Worm (Caenorhabditis elegans) whole organism, young adult: Measurements from ENCODE around the gene F59G1.4.
A peak's percentile ranks its signal among the peaks of the same experiment; 100 is the strongest.

Experiments
- D2030.7 ChIP-seq: fragments of 200-800 bp; sonication (Bioruptor generic); IDR thresholded peaks from 2 replicates; pipeline ENCODE4 v1.3.6; 2022; ENCODE audit warnings: missing genetic modification reagents, missing genetic modification characterization, missing compliant biosample characterization
- F22D6.2 ChIP-seq: sonication (generic microtip); optimal IDR thresholded peaks from 2 replicates; lab custom pipeline; 2016; ENCODE audit warnings: mild to moderate bottlenecking, missing genetic modification characterization, missing compliant biosample characterization
- F33H1.4 ChIP-seq: fragments of 200-800 bp; sonication (Bioruptor generic); IDR thresholded peaks from 2 replicates; pipeline ENCODE4 v1.3.6; 2022; ENCODE audit warnings: missing genetic modification reagents, missing genetic modification characterization, missing compliant biosample characterization
- F39B2.1 ChIP-seq: fragments of 200-800 bp; sonication (Bioruptor generic); IDR thresholded peaks from 2 replicates; pipeline ENCODE4 v1.3.6; 2022; ENCODE audit warnings: missing genetic modification reagents, missing genetic modification characterization, missing compliant biosample characterization
- F57A8.1 ChIP-seq: fragments of 200-800 bp; sonication (Bioruptor generic); optimal IDR thresholded peaks from 2 replicates; lab custom pipeline; 2018; ENCODE audit warnings: mild to moderate bottlenecking, missing genetic modification characterization, moderate library complexity, missing compliant biosample characterization
- K11D2.4 ChIP-seq: fragments of 200-800 bp; sonication (Bioruptor generic); IDR thresholded peaks from 2 replicates; pipeline ENCODE4 v1.3.6; 2022; ENCODE audit warnings: missing genetic modification reagents, missing genetic modification characterization, missing compliant biosample characterization
- T26A5.8 ChIP-seq: sonication (generic microtip); optimal IDR thresholded peaks from 2 replicates; lab custom pipeline; 2016; ENCODE audit warnings: missing genetic modification characterization, missing compliant biosample characterization
- aptf-3 ChIP-seq: fragments of 200-800 bp; sonication (Bioruptor generic); IDR thresholded peaks from 2 replicates; pipeline ENCODE4 v1.3.6; 2022; ENCODE audit warnings: missing genetic modification characterization, missing compliant biosample characterization
- atf-7 ChIP-seq: sonication (generic microtip); optimal IDR thresholded peaks from 2 replicates; lab custom pipeline; 2017; ENCODE audit warnings: mild to moderate bottlenecking, missing genetic modification characterization, missing compliant biosample characterization
- attf-5 ChIP-seq: fragments of 200-800 bp; sonication (Bioruptor generic); optimal IDR thresholded peaks from 2 replicates; lab custom pipeline; 2018; ENCODE audit warnings: mild to moderate bottlenecking, missing genetic modification characterization, missing compliant biosample characterization
- attf-6 ChIP-seq: fragments of 200-800 bp; sonication (Bioruptor generic); IDR thresholded peaks from 2 replicates; pipeline ENCODE4 v1.3.6; 2022; ENCODE audit warnings: missing genetic modification reagents, missing genetic modification characterization, missing compliant biosample characterization
- bed-1 ChIP-seq: fragments of 200-800 bp; sonication (Bioruptor generic); IDR thresholded peaks from 2 replicates; pipeline ENCODE4 v1.3.6; 2022; ENCODE audit warnings: missing genetic modification reagents, missing genetic modification characterization, missing compliant biosample characterization
- cebp-1 ChIP-seq, 2 experiments: fragments of 200-800 bp in 1 of 2; sonication (Bioruptor generic) in 1 of 2; sonication (generic microtip) in 1 of 2; IDR thresholded peaks in 1 of 2; optimal IDR thresholded peaks in 1 of 2; 2 replicates each; pipeline versions ENCODE4 v1.3.6 to Lab custom; 2017 to 2022; ENCODE audit warnings: missing compliant biosample characterization in 2 of 2, missing genetic modification characterization in 2 of 2, mild to moderate bottlenecking in 1 of 2, missing genetic modification reagents in 1 of 2, moderate library complexity in 1 of 2
- ceh-58 ChIP-seq: fragments of 200-800 bp; sonication (Bioruptor generic); IDR thresholded peaks from 2 replicates; pipeline ENCODE4 v1.3.6; 2022; ENCODE audit warnings: missing genetic modification characterization, missing compliant biosample characterization
- chd-7 ChIP-seq: sonication (generic microtip); optimal IDR thresholded peaks from 2 replicates; lab custom pipeline; 2016; ENCODE audit warnings: mild to moderate bottlenecking, missing genetic modification characterization, moderate library complexity, missing compliant biosample characterization
- dox-1 ChIP-seq: fragments of 200-800 bp; sonication (Bioruptor generic); IDR thresholded peaks from 2 replicates; pipeline ENCODE4 v1.3.6; 2022; ENCODE audit warnings: missing genetic modification reagents, missing genetic modification characterization, missing compliant biosample characterization
- ekl-4 ChIP-seq: fragments of 200-800 bp; sonication (Bioruptor generic); IDR thresholded peaks from 2 replicates; pipeline ENCODE4 v1.3.6; 2022; ENCODE audit warnings: missing genetic modification reagents, missing genetic modification characterization, missing compliant biosample characterization
- fkh-3 ChIP-seq: sonication (generic microtip); optimal IDR thresholded peaks from 2 replicates; lab custom pipeline; 2016; ENCODE audit warnings: mild to moderate bottlenecking, missing genetic modification characterization, missing compliant biosample characterization
- gei-17 ChIP-seq: fragments of 200-800 bp; sonication (Bioruptor generic); optimal IDR thresholded peaks from 2 replicates; lab custom pipeline; 2018; ENCODE audit warnings: mild to moderate bottlenecking, missing genetic modification characterization, missing compliant biosample characterization
- hrde-1 ChIP-seq: sonication (generic microtip); optimal IDR thresholded peaks from 2 replicates; lab custom pipeline; 2016; ENCODE audit warnings: missing genetic modification characterization, mild to moderate bottlenecking, missing compliant biosample characterization, moderate library complexity, missing genotype, missing genetic modification reagents, borderline replicate concordance
- lag-1 ChIP-seq: fragments of 200-800 bp; sonication (Bioruptor generic); IDR thresholded peaks from 2 replicates; pipeline ENCODE4 v1.3.6; 2022; ENCODE audit warnings: missing genetic modification reagents, missing genetic modification characterization, missing compliant biosample characterization
- let-607 ChIP-seq, 2 experiments: fragments of 200-800 bp in 1 of 2; sonication (Bioruptor generic) in 1 of 2; sonication (generic microtip) in 1 of 2; optimal IDR thresholded peaks; 2 replicates each; lab custom pipeline; 2016 to 2018; ENCODE audit warnings: mild to moderate bottlenecking in 2 of 2, missing compliant biosample characterization in 2 of 2, missing genetic modification characterization in 2 of 2, moderate library complexity in 2 of 2, missing genotype in 1 of 2
- lin-54 ChIP-seq: fragments of 200-800 bp; sonication (Bioruptor generic); optimal IDR thresholded peaks from 2 replicates; lab custom pipeline; 2018; ENCODE audit warnings: mild to moderate bottlenecking, missing genetic modification characterization, missing compliant biosample characterization
- lir-1 ChIP-seq: fragments of 200-800 bp; sonication (Bioruptor generic); conservative IDR thresholded peaks from 2 replicates; pipeline ENCODE4 v1.3.6; 2022; ENCODE audit warnings: missing genetic modification reagents, missing genetic modification characterization, missing compliant biosample characterization
- madf-6 ChIP-seq: fragments of 200-800 bp; sonication (Bioruptor generic); IDR thresholded peaks from 2 replicates; pipeline ENCODE4 v1.3.6; 2022; ENCODE audit warnings: missing genetic modification reagents, missing genetic modification characterization, missing compliant biosample characterization
- nhr-120 ChIP-seq: fragments of 200-800 bp; sonication (Bioruptor generic); IDR thresholded peaks from 2 replicates; pipeline ENCODE4 v1.3.6; 2022; ENCODE audit warnings: missing genetic modification characterization, missing compliant biosample characterization
- nhr-80 ChIP-seq: sonication (generic microtip); optimal IDR thresholded peaks from 2 replicates; lab custom pipeline; 2016; ENCODE audit warnings: missing genetic modification characterization, missing compliant biosample characterization
- pbrm-1 ChIP-seq: fragments of 200-800 bp; sonication (Bioruptor generic); IDR thresholded peaks from 2 replicates; pipeline ENCODE4 v1.3.6; 2022; ENCODE audit warnings: missing genetic modification reagents, missing genetic modification characterization, missing compliant biosample characterization
- sdz-38 ChIP-seq: sonication (generic microtip); optimal IDR thresholded peaks from 2 replicates; lab custom pipeline; 2016; ENCODE audit warnings: missing genotype, missing genetic modification characterization, missing compliant biosample characterization
- sea-2 ChIP-seq: fragments of 200-800 bp; sonication (Bioruptor generic); IDR thresholded peaks from 2 replicates; pipeline ENCODE4 v1.3.6; 2022; ENCODE audit warnings: missing genetic modification characterization, missing compliant biosample characterization
- snpc-3.4 ChIP-seq: sonication (generic microtip); optimal IDR thresholded peaks from 2 replicates; lab custom pipeline; 2017; ENCODE audit warnings: missing genetic modification characterization, mild to moderate bottlenecking, missing compliant biosample characterization, antibody characterized with exemption, moderate library complexity, missing genotype, missing genetic modification reagents
- unc-62 ChIP-seq: fragments of 150-350 bp; optimal IDR thresholded peaks from 2 replicates; lab custom pipeline; 2014; ENCODE audit warnings: missing biosample characterization, missing genetic modification reagents, missing genetic modification characterization
- xnd-1 ChIP-seq: sonication (generic microtip); optimal IDR thresholded peaks from 2 replicates; lab custom pipeline; 2016; ENCODE audit warnings: missing genotype, missing genetic modification reagents, missing genetic modification characterization, missing compliant biosample characterization
- zfh-2 ChIP-seq: fragments of 200-800 bp; sonication (Bioruptor generic); conservative IDR thresholded peaks from 2 replicates; pipeline ENCODE4 v1.3.6; 2022; ENCODE audit warnings: missing genetic modification reagents, missing genetic modification characterization, missing compliant biosample characterization
- ztf-18 ChIP-seq: sonication (generic microtip); optimal IDR thresholded peaks from 2 replicates; lab custom pipeline; 2016; ENCODE audit warnings: missing genotype, mild to moderate bottlenecking, missing genetic modification characterization, missing compliant biosample characterization
- ztf-6 ChIP-seq: fragments of 200-800 bp; sonication (Bioruptor generic); IDR thresholded peaks from 2 replicates; pipeline ENCODE4 v1.3.6; 2022; ENCODE audit warnings: missing genetic modification reagents, missing genetic modification characterization, missing compliant biosample characterization

F59G1.4 gene

DNA sequence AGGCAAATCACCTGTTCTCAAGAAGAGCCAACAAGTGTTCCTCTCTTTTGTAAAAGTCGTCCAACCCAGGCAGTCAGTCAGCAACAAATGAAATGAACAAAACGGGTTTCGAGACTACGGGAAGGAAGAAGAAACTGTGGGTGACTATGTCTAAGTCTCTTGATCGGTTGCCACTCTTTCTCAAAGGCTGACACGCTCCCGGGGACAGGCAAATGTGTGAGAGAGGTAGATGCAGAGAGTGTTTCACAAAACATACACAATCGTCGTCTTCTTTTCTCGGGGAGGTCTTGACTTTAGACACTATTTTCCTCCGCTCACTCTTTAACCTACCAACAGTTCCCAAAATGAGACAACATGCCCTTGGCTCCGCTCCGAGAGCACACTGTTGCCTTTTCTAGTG lies 35.1 kb downstream of the F59G1.4 start:
- TF ChIP-seq ztf-18 (tag; lab: Kevin White, UChicago) (no peak), nhr-80 (tag; lab: Kevin White, UChicago) (peak; percentile 59), dox-1 (peak; percentile 60; the same call in 1 of the 2 replicates), zfh-2 (GFP tag; lab: Robert Waterston, UW) (0 out of 2 replicates have a peak, but pooled peaks have one; percentile 25), cebp-1 (GFP tag; IDR thresholded peaks at IDR 0.05; lab: Robert Waterston, UW) (no peak), cebp-1 (tag; optimal IDR thresholded peaks at IDR 0.05; lab: Kevin White, UChicago) (peak; percentile 25), attf-5 (peak; percentile 43)

DNA sequence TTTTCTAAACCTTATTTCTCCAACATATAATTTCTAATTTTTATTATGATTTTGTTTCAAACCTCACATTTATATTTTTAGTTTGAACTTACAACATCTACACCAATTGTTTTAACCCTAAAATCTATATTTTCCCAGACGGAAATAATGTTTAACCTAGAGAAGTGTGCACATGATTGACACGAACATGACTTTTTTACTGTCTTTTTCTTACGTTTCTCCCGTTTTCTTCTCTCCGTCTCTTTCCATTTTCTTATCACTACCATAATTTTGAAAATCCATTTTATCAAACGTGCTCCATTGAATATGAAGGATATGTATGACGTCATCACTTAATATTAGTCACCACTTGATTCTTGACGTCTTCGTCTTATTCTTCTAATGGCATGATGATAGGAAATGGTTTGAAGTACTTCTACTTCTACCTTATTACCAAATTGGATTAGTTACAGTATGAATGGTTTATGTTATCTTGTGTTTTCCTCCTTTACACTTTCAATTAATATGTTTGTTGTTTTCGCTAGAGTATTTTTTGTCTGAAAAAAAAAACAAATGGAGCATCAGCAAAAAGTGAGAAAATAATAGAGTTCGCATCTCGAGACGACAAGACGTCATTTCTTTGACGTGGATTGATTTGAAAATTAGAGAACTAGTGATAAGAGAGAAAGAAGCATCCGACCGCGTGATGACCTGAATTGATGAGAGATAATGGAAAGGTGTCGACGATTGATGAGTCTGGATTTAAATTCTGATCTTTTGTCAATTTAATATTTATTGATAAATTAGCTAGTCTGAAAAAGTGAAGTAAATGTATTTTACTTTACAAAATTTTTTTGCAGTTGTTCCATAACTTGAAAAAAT lies 36.2 kb downstream of the F59G1.4 start:
- TF ChIP-seq fkh-3 (tag; lab: Kevin White, UChicago) = no peak
- no peak for TF ChIP-seq sdz-38 (tag; lab: Kevin White, UChicago)
- no peak for TF ChIP-seq ekl-4
- TF ChIP-seq aptf-3 (GFP tag; lab: Robert Waterston, UW) = no peak
- TF ChIP-seq F33H1.4 (GFP tag; lab: Robert Waterston, UW) = no peak
- TF ChIP-seq lir-1 (GFP tag; lab: Robert Waterston, UW) = no peak
- no peak for TF ChIP-seq F39B2.1 (GFP tag; lab: Robert Waterston, UW)
- no peak for TF ChIP-seq madf-6 (GFP tag; lab: Robert Waterston, UW)
- TF ChIP-seq snpc-3.4 = no peak
- TF ChIP-seq T26A5.8 = no peak
- peak; percentile 60 for TF ChIP-seq nhr-80 (tag; lab: Kevin White, UChicago)
- TF ChIP-seq cebp-1 (GFP tag; IDR thresholded peaks at IDR 0.05; lab: Robert Waterston, UW) = no peak
- peak; percentile 25 for TF ChIP-seq cebp-1 (tag; optimal IDR thresholded peaks at IDR 0.05; lab: Kevin White, UChicago)
- no peak for TF ChIP-seq chd-7 (tag; lab: Kevin White, UChicago)
- no peak for TF ChIP-seq F22D6.2
- no peak for TF ChIP-seq zfh-2 (GFP tag; lab: Robert Waterston, UW)
- no peak for TF ChIP-seq D2030.7 (GFP tag; lab: Robert Waterston, UW)
- TF ChIP-seq ceh-58 (GFP tag; lab: Robert Waterston, UW) = no peak
- no peak for TF ChIP-seq gei-17
- no peak for TF ChIP-seq sea-2 (GFP tag; lab: Robert Waterston, UW)
- TF ChIP-seq nhr-120 = no peak
- TF ChIP-seq F57A8.1 (GFP tag; lab: Kevin White, UChicago) = no peak
- no peak for TF ChIP-seq ztf-6
- TF ChIP-seq unc-62 (GFP tag; lab: Kevin White, UChicago) = peak; percentile 90
- peak in 1 of 2 experiments; percentile 21 for TF ChIP-seq let-607 (tag; optimal IDR thresholded peaks at IDR 0.05; lab: Kevin White, UChicago)
- no peak for TF ChIP-seq xnd-1
- no peak for TF ChIP-seq pbrm-1 (GFP tag; lab: Robert Waterston, UW)
- TF ChIP-seq ztf-18 (tag; lab: Kevin White, UChicago) = no peak
- TF ChIP-seq bed-1 (GFP tag; lab: Robert Waterston, UW) = no peak
- TF ChIP-seq lin-54 (GFP tag; lab: Kevin White, UChicago) = no peak
- no peak for TF ChIP-seq hrde-1
- no peak for TF ChIP-seq K11D2.4 (GFP tag; lab: Robert Waterston, UW)
- TF ChIP-seq lag-1 = no peak
- TF ChIP-seq atf-7 = peak; percentile 87
- TF ChIP-seq attf-6 = no peak
